Worm (Caenorhabditis elegans) whole organism, young adult: ENCODE results near the gene ZK84.2.

Experiments
- F33H1.4 ChIP-seq: fragments of 200-800 bp; sonication (Bioruptor generic); IDR thresholded peaks from 2 replicates; pipeline ENCODE4 v1.3.6; 2022; ENCODE audit warnings: missing genetic modification reagents, missing genetic modification characterization, missing compliant biosample characterization
- ama-1 ChIP-seq, 3 experiments: fragments of 150-350 bp in 1 of 3; sonication (generic microtip) in 2 of 3; optimal IDR thresholded peaks; 2 replicates each; lab custom pipeline; 2014 to 2018; ENCODE audit warnings: missing biosample characterization in 2 of 3, missing genetic modification characterization in 2 of 3, missing genetic modification reagents in 2 of 3
- attf-6 ChIP-seq: fragments of 200-800 bp; sonication (Bioruptor generic); IDR thresholded peaks from 2 replicates; pipeline ENCODE4 v1.3.6; 2022; ENCODE audit warnings: missing genetic modification reagents, missing genetic modification characterization, missing compliant biosample characterization
- ceh-91 ChIP-seq: fragments of 200-800 bp; sonication (Bioruptor generic); IDR thresholded peaks from 2 replicates; pipeline ENCODE4 v1.3.6; 2022; ENCODE audit warnings: missing genetic modification reagents, missing genetic modification characterization, missing compliant biosample characterization
- mes-4 ChIP-seq: sonication (generic microtip); optimal IDR thresholded peaks from 2 replicates; lab custom pipeline; 2016; ENCODE audit warnings: missing genotype, missing genetic modification characterization, missing compliant biosample characterization
- sdz-38 ChIP-seq: sonication (generic microtip); optimal IDR thresholded peaks from 2 replicates; lab custom pipeline; 2016; ENCODE audit warnings: missing genotype, missing genetic modification characterization, missing compliant biosample characterization
- ztf-26 ChIP-seq: sonication (generic microtip); optimal IDR thresholded peaks from 2 replicates; lab custom pipeline; 2017; ENCODE audit warnings: missing genetic modification characterization, missing compliant biosample characterization

DNA sequence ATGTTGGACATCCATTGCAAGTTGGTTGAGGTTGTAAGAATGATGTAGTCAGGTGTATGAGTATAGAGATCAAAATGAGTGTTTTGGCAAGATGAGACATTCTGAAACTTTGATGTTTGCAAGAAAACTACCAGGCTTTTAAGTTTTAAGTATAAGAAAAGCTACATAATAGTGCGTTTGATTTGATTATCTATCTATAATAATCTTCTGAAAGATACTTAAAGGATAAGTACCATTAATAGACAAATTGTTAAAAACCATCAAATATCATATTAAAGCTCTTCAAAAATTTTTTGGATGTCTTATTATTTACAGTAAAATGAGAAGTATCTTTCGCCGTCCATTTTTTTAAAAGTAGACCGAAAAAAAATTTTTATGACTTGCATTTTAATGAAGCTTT is 29.0 kb downstream of the ZK84.2 start, which contains the start of gene R12C12.10:
- TF ChIP-seq sdz-38 (tag; lab: Kevin White, UChicago) (no peak), ama-1 (optimal IDR thresholded peaks at IDR 0.05; lab: Kevin White, UChicago) (no peak), ama-1 (GFP tag; optimal IDR thresholded peaks at IDR 0.05; lab: Kevin White, UChicago) (no peak), ztf-26 (no peak), attf-6 (GFP tag; lab: Robert Waterston, UW) (no peak), ceh-91 (GFP tag; lab: Robert Waterston, UW) (no peak), mes-4 (tag; lab: Kevin White, UChicago) (no peak), F33H1.4 (GFP tag; lab: Robert Waterston, UW) (no peak)
